Worm (Caenorhabditis elegans): ENCODE results near the gene pqn-35.

- TF ChIP-seq W03F9.2 (tag; optimal IDR thresholded peaks at IDR 0.05) (no peak), him-1 (tag; optimal IDR thresholded peaks at IDR 0.05) (no peak)
Observed at ce11 chrII:4655834-4656233, 43.0 kb downstream of the pqn-35 start, which contains the start of gene fut-6.
